Worm (Caenorhabditis elegans) whole organism, L1 larva: ENCODE measurements around the gene srd-28.
"Not testable (repeated sequence)": the region's sequence is repeated elsewhere in the genome, so short reads cannot be mapped to it uniquely, and the experiment has no call there.

Experiments used
- dsc-1 ChIP-seq: sonication (generic microtip); optimal IDR thresholded peaks from 2 replicates; lab custom pipeline; 2016; ENCODE audit warnings: mild to moderate bottlenecking, missing genetic modification characterization, missing compliant biosample characterization
- tlp-1 ChIP-seq: fragments of 150-350 bp; optimal IDR thresholded peaks from 2 replicates; lab custom pipeline; 2014; ENCODE audit warnings: missing biosample characterization, missing genetic modification characterization

DNA sequence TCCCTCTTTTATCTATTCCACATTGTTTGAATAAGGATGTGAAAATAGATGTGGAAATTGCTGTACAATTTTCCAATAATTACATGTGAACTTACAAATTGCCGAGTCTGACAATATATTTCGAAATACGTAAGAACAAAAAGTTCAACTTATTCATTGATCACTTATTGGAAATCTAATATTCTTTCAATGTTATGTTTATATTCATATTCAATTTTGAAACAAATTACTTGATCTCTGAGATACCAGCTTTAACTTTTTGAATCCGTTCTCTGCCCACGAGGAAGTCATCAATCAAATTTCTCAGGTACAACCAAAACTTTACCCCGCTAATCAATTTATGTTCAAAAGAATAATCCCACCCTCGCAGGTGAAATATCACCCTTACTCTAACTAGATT lies 35.2 kb upstream of the srd-28 start, which contains the start of gene sri-26:
- not testable (repeated sequence) for TF ChIP-seq dsc-1, tlp-1 (tag; lab: Kevin White, UChicago)
